Worm (Caenorhabditis elegans): Measurements from ENCODE around the gene syp-1.

syp-1 gene

ce11 chrV:16433471-16433870 is 29.4 kb downstream of the syp-1 start, which contains the start of gene clec-234:
TSS of gene clec-234 (minus strand) at chrV:16433571.
- no peak for TF ChIP-seq elt-3 (tag; optimal IDR thresholded peaks at IDR 0.05)

- TF ChIP-seq tbx-8 (GFP tag; optimal IDR thresholded peaks at IDR 0.05) (no peak), zip-8 (tag; optimal IDR thresholded peaks at IDR 0.05) (no peak), elt-3 (tag; optimal IDR thresholded peaks at IDR 0.05) (no peak), M03D4.4 (tag; optimal IDR thresholded peaks at IDR 0.05) (no peak), cnd-1 (tag; optimal IDR thresholded peaks at IDR 0.05) (no peak), ceh-43 (GFP tag; optimal IDR thresholded peaks at IDR 0.05) (no peak), unc-62 (GFP tag; optimal IDR thresholded peaks at IDR 0.05) (no peak), sptf-1 (tag; optimal IDR thresholded peaks at IDR 0.05) (no peak)
Observed at ce11 chrV:16435510-16435909, 31.4 kb downstream of the syp-1 start, which contains the start of the genes F26D2.13 and F26D2.14. TSS of gene F26D2.13 (minus strand) at chrV:16435610. TSS of gene F26D2.14 (plus strand) at chrV:16435855.

DNA sequence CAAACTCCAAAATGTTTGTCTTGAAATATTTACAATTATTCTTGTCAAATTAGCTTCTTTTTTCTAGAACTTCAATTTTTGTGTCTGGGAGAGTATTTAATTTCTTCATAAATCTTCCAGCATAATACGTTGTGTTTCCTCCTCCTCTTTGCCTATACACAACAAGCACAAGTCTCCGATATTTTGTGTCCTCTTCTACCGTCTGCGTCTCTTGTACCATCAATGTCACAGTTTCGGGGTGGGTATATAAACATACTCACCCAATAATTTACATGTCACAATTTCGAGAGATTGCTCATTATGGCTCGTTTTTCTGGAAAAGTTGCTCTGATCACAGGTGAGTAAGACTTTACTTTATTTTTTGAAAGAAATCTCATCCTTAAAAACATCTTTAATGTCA is 33.5 kb downstream of the syp-1 start, which contains the start of gene F26D2.15:
F26D2.15 (plus strand) TSS at position 301 of the 400 bp plus-strand sequence.
- TF ChIP-seq mls-2 (tag; optimal IDR thresholded peaks at IDR 0.05), result no peak
- no peak for TF ChIP-seq unc-39 (tag; optimal IDR thresholded peaks at IDR 0.05)
- TF ChIP-seq nhr-12 (tag; optimal IDR thresholded peaks at IDR 0.05), result no peak
- TF ChIP-seq flh-1 (GFP tag; optimal IDR thresholded peaks at IDR 0.05), result no peak
- TF ChIP-seq nhr-237 (tag; optimal IDR thresholded peaks at IDR 0.05), result no peak
- TF ChIP-seq ham-2 (GFP tag; optimal IDR thresholded peaks at IDR 0.05), result no peak
- TF ChIP-seq elt-1 (tag; optimal IDR thresholded peaks at IDR 0.05; ENCODE audit: borderline replicate concordance, insufficient read depth), result no peak
- TF ChIP-seq unc-62 (GFP tag; optimal IDR thresholded peaks at IDR 0.05), result no peak
- no peak for TF ChIP-seq ces-1 (GFP tag; optimal IDR thresholded peaks at IDR 0.05)

DNA sequence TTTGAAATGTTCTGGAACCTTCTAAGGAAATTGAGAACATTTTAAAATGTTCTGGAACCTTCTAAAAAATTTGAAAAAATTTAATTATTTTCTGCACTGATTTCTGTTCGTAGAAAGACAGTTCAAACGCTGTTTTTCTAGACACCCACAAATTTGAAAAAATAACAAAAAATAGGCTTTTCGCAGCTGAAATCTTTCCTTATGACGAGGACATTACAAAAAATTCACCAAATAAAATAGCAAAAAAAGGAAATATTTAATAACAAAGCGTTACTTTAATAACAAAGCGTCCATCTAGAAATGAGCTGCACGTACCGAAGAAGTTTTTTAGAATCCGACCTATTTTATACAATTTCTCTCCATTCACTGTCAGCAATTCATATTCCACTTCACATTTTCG is 39.6 kb downstream of the syp-1 start, which contains the start of gene srh-141:
srh-141 (plus strand) TSS at position 301 of the 400 bp plus-strand sequence.
- TF ChIP-seq snpc-4 (tag; optimal IDR thresholded peaks at IDR 0.05), result no peak
- no peak for TF ChIP-seq lsy-2 (tag; optimal IDR thresholded peaks at IDR 0.05)
- TF ChIP-seq drap-1 (GFP tag; optimal IDR thresholded peaks at IDR 0.05), result no peak
- TF ChIP-seq ceh-39 (tag; optimal IDR thresholded peaks at IDR 0.05), result no peak
- TF ChIP-seq blmp-1 (tag; optimal IDR thresholded peaks at IDR 0.05), result no peak
- TF ChIP-seq ces-1 (GFP tag; optimal IDR thresholded peaks at IDR 0.05), result no peak
- TF ChIP-seq mls-2 (tag; optimal IDR thresholded peaks at IDR 0.05), result no peak
- no peak for TF ChIP-seq sptf-1 (tag; optimal IDR thresholded peaks at IDR 0.05)

DNA sequence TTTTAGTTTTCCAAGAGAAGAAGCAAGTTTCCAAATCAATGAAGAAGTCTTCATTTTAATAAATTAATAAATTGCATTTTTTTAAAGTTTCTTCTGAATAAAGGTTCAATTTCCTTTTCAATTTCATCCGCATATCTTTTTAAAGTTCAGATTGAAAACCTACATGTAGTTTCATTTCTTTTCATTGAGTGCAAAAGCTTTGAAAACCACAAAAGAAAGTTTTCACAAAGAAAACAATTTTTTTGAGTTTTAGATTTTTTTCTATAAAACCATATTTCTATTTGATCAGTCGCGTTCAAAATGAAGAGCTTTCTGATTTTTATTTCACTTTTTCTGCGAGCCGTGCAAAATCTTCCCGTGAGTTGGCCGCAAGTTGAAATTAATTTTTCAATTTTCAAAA is 41.6 kb downstream of the syp-1 start, which contains the start of gene T08G3.6:
T08G3.6 (plus strand) TSS at position 301 of the 400 bp plus-strand sequence.
- TF ChIP-seq bed-3 (GFP tag; optimal IDR thresholded peaks at IDR 0.05) (no peak), ham-2 (GFP tag; optimal IDR thresholded peaks at IDR 0.05) (no peak), ceh-39 (tag; optimal IDR thresholded peaks at IDR 0.05) (no peak), unc-120 (tag; optimal IDR thresholded peaks at IDR 0.05; ENCODE audit: poor library complexity, severe bottlenecking) (no peak)

ce11 chrV:16446191-16446590 is 42.1 kb downstream of the syp-1 start:
- no peak for TF ChIP-seq pha-4 (tag; optimal IDR thresholded peaks at IDR 0.05)
- no peak for TF ChIP-seq nhr-2 (tag; optimal IDR thresholded peaks at IDR 0.05)
- TF ChIP-seq unc-62 (GFP tag; optimal IDR thresholded peaks at IDR 0.05), result no peak
- TF ChIP-seq nhr-12 (tag; optimal IDR thresholded peaks at IDR 0.05), result no peak
- no peak for TF ChIP-seq lsy-2 (tag; optimal IDR thresholded peaks at IDR 0.05)
- TF ChIP-seq M03D4.4 (tag; optimal IDR thresholded peaks at IDR 0.05), result no peak
- TF ChIP-seq mab-5 (tag; optimal IDR thresholded peaks at IDR 0.05), result no peak
- TF ChIP-seq bed-3 (GFP tag; optimal IDR thresholded peaks at IDR 0.05), result no peak
- no peak for TF ChIP-seq ceh-43 (GFP tag; optimal IDR thresholded peaks at IDR 0.05)
- TF ChIP-seq unc-120 (tag; optimal IDR thresholded peaks at IDR 0.05; ENCODE audit: poor library complexity, severe bottlenecking), result no peak
- TF ChIP-seq blmp-1 (tag; optimal IDR thresholded peaks at IDR 0.05), result no peak
- TF ChIP-seq ceh-39 (tag; optimal IDR thresholded peaks at IDR 0.05), result no peak

ce11 chrV:16447735-16448134 is 43.7 kb downstream of the syp-1 start, which contains the start of gene T08G3.13:
TSS of gene T08G3.13 (plus strand) at chrV:16448035.
- no peak for TF ChIP-seq ceh-39 (tag; optimal IDR thresholded peaks at IDR 0.05)
- TF ChIP-seq tbx-8 (GFP tag; optimal IDR thresholded peaks at IDR 0.05), result no peak
- TF ChIP-seq elt-1 (tag; optimal IDR thresholded peaks at IDR 0.05; ENCODE audit: borderline replicate concordance, insufficient read depth), result no peak
- TF ChIP-seq elt-3 (tag; optimal IDR thresholded peaks at IDR 0.05), result no peak

Measured in whole organism, mixed stage, embryonic.